Worm (Caenorhabditis elegans) whole organism, L1 larva: ENCODE data around the gene alh-12.

Experiments used
- ces-1 ChIP-seq: fragments of 150-350 bp; optimal IDR thresholded peaks from 2 replicates; lab custom pipeline; 2014; ENCODE audit warnings: missing biosample characterization, missing genetic modification reagents, missing genetic modification characterization
- hlh-4 ChIP-seq: sonication (generic microtip); optimal IDR thresholded peaks from 2 replicates; lab custom pipeline; 2016; ENCODE audit warnings: mild to moderate bottlenecking, missing genetic modification characterization, missing compliant biosample characterization
- pag-3 ChIP-seq: sonication (generic microtip); optimal IDR thresholded peaks from 2 replicates; lab custom pipeline; 2017; ENCODE audit warnings: missing genetic modification characterization, mild to moderate bottlenecking, missing compliant biosample characterization, antibody characterized with exemption, borderline replicate concordance; ENCODE audit not compliant: insufficient read depth

DNA sequence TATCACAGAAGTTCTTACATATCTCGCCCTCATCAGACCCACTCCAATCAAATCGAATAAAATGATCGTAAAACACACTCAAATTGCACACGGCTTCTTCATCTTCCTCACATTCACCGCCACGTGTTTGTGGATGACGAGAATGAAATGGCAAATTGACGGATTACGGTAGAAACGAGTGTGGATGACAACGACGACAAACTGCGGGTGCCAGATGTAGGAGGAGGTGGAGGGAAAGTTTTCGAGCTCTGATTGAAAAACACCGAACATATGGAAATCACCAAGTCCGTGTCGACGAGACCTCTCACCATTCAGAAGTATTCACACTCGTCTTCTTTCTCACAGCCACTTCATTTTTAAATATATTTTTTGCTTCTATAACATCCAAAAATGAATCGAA, 6.1 kb downstream of the alh-12 start, which contains the start of gene mls-1:
- TF ChIP-seq ces-1 (GFP tag; lab: Kevin White, UChicago) (no peak), hlh-4 (tag; lab: Kevin White, UChicago) (no peak), pag-3 (no peak)
